Fruit fly (Drosophila melanogaster) whole organism, embryonic: Measurements from ENCODE around the gene spn-B.

Experiments
- Asciz ChIP-seq: fragments of 200-800 bp; sonication (Bioruptor generic); optimal IDR thresholded peaks from 2 replicates; lab custom pipeline; 2017; ENCODE audit warnings: missing biosample characterization, mild to moderate bottlenecking, missing genetic modification characterization, missing genetic modification reagents
- Blimp-1 ChIP-seq: fragments of 200-800 bp; sonication (Bioruptor generic); optimal IDR thresholded peaks from 3 replicates; lab custom pipeline; 2018; ENCODE audit warnings: missing biosample characterization, missing genetic modification characterization, mild to moderate bottlenecking, moderate library complexity, missing genetic modification reagents
- Bteb2 ChIP-seq: fragments of 200-800 bp; sonication (Bioruptor generic); optimal IDR thresholded peaks from 2 replicates; lab custom pipeline; 2016; ENCODE audit warnings: missing biosample characterization, missing genetic modification characterization
- CG1233 ChIP-seq: fragments of 200-800 bp; sonication (Bioruptor generic); optimal IDR thresholded peaks from 4 replicates; lab custom pipeline; 2018; ENCODE audit warnings: missing biosample characterization, mild to moderate bottlenecking, missing genetic modification characterization
- CG12744 ChIP-seq: fragments of 200-800 bp; sonication (Bioruptor generic); optimal IDR thresholded peaks from 2 replicates; lab custom pipeline; 2016; ENCODE audit warnings: missing biosample characterization, missing genetic modification characterization
- CG15696 ChIP-seq: fragments of 200-800 bp; sonication (Bioruptor generic); optimal IDR thresholded peaks from 2 replicates; lab custom pipeline; 2019; ENCODE audit warnings: missing biosample characterization, mild to moderate bottlenecking, missing genetic modification characterization, moderate library complexity
- CG18764 ChIP-seq: fragments of 200-800 bp; sonication (Bioruptor generic); optimal IDR thresholded peaks from 3 replicates; lab custom pipeline; 2016; ENCODE audit warnings: missing biosample characterization, missing genetic modification characterization
- CG2678 ChIP-seq: fragments of 200-800 bp; sonication (Bioruptor generic); optimal IDR thresholded peaks from 3 replicates; lab custom pipeline; 2019; ENCODE audit warnings: missing biosample characterization, mild to moderate bottlenecking, missing genetic modification characterization, moderate library complexity
- CG2712 ChIP-seq: fragments of 200-800 bp; optimal IDR thresholded peaks from 3 replicates; lab custom pipeline; 2019; ENCODE audit warnings: missing biosample characterization, mild to moderate bottlenecking, missing genetic modification characterization, moderate library complexity
- CG4617 ChIP-seq: fragments of 200-800 bp; sonication (Bioruptor generic); optimal IDR thresholded peaks from 3 replicates; lab custom pipeline; 2016; ENCODE audit warnings: missing biosample characterization, missing genetic modification characterization, borderline replicate concordance
- CG4820 ChIP-seq: fragments of 200-800 bp; sonication (Bioruptor generic); optimal IDR thresholded peaks from 3 replicates; lab custom pipeline; 2016; ENCODE audit warnings: missing biosample characterization, missing genetic modification characterization
- CG7271 ChIP-seq: fragments of 200-800 bp; sonication (Bioruptor generic); optimal IDR thresholded peaks from 2 replicates; lab custom pipeline; 2018; ENCODE audit warnings: missing biosample characterization, mild to moderate bottlenecking, missing genetic modification characterization, moderate library complexity
- CG7928 ChIP-seq: fragments of 200-800 bp; sonication (Bioruptor generic); optimal IDR thresholded peaks from 2 replicates; lab custom pipeline; 2017; ENCODE audit warnings: missing biosample characterization, mild to moderate bottlenecking, missing genetic modification characterization
- CG8089 ChIP-seq: fragments of 200-800 bp; sonication (Bioruptor generic); optimal IDR thresholded peaks from 3 replicates; lab custom pipeline; 2016; ENCODE audit warnings: missing biosample characterization, missing genetic modification characterization
- CG9797 ChIP-seq: fragments of 200-800 bp; sonication (Bioruptor generic); optimal IDR thresholded peaks from 3 replicates; lab custom pipeline; 2018; ENCODE audit warnings: missing biosample characterization, mild to moderate bottlenecking, missing genetic modification characterization
- CTCF ChIP-seq: fragments of 200-800 bp; sonication (Bioruptor generic); optimal IDR thresholded peaks from 2 replicates; lab custom pipeline; 2017; ENCODE audit warnings: missing biosample characterization, mild to moderate bottlenecking, missing genetic modification characterization, moderate library complexity
- Camta ChIP-seq: fragments of 200-800 bp; sonication (Bioruptor generic); optimal IDR thresholded peaks from 2 replicates; lab custom pipeline; 2016; ENCODE audit warnings: missing biosample characterization, missing genetic modification characterization
- Fer1 ChIP-seq: fragments of 200-800 bp; sonication (Bioruptor generic); optimal IDR thresholded peaks from 2 replicates; lab custom pipeline; 2017; ENCODE audit warnings: missing biosample characterization, mild to moderate bottlenecking, missing genetic modification characterization
- HLH3B ChIP-seq: fragments of 200-800 bp; sonication (Bioruptor generic); IDR thresholded peaks from 2 replicates; pipeline ENCODE4 v1.3.6; 2022; ENCODE audit warnings: missing biosample characterization, missing genetic modification characterization
- HmgD ChIP-seq: fragments of 200-800 bp; sonication (Bioruptor generic); optimal IDR thresholded peaks from 3 replicates; lab custom pipeline; 2016; ENCODE audit warnings: missing biosample characterization, missing genetic modification characterization
- Hr39 ChIP-seq: fragments of >200 bp; optimal IDR thresholded peaks from 2 replicates; lab custom pipeline; 2017
- Myb ChIP-seq: fragments of 200-800 bp; sonication (Bioruptor generic); optimal IDR thresholded peaks from 2 replicates; lab custom pipeline; 2016; ENCODE audit warnings: missing biosample characterization, missing genetic modification characterization
- Tbp ChIP-seq: fragments of >200 bp; optimal IDR thresholded peaks from 2 replicates; lab custom pipeline; 2018; ENCODE audit warnings: missing biosample characterization, missing genetic modification characterization
- ap ChIP-seq: fragments of 200-800 bp; sonication (Bioruptor generic); IDR thresholded peaks from 2 replicates; pipeline ENCODE4 v1.3.6; 2022; ENCODE audit warnings: missing biosample characterization, missing genetic modification characterization
- ara ChIP-seq: fragments of 200-800 bp; sonication (Bioruptor generic); IDR thresholded peaks from 2 replicates; pipeline ENCODE4 v1.3.6; 2022; ENCODE audit warnings: missing biosample characterization, missing genetic modification characterization
- cg ChIP-seq: fragments of 200-800 bp; sonication (Bioruptor generic); optimal IDR thresholded peaks from 3 replicates; lab custom pipeline; 2019; ENCODE audit warnings: missing biosample characterization, mild to moderate bottlenecking, missing genetic modification characterization, moderate library complexity
- danr ChIP-seq: fragments of 200-800 bp; sonication (Bioruptor generic); IDR thresholded peaks from 2 replicates; pipeline ENCODE4 v1.3.6; 2022; ENCODE audit warnings: missing biosample characterization, missing genetic modification characterization
- dm ChIP-seq: fragments of 200-800 bp; sonication (Bioruptor generic); optimal IDR thresholded peaks from 3 replicates; lab custom pipeline; 2016; ENCODE audit warnings: missing biosample characterization, missing genetic modification characterization
- dmrt99B ChIP-seq: fragments of 200-800 bp; sonication (Bioruptor generic); optimal IDR thresholded peaks from 2 replicates; lab custom pipeline; 2018; ENCODE audit warnings: missing biosample characterization, mild to moderate bottlenecking, missing genetic modification characterization, moderate library complexity
- dysf ChIP-seq: fragments of 200-800 bp; sonication (Bioruptor generic); IDR thresholded peaks from 3 replicates; pipeline ENCODE4 v1.3.6; 2022; ENCODE audit warnings: missing biosample characterization, missing genetic modification characterization
- esg ChIP-seq: fragments of 200-800 bp; sonication (Bioruptor generic); conservative IDR thresholded peaks from 2 replicates; pipeline ENCODE4 v1.3.6; 2022; ENCODE audit warnings: missing biosample characterization, missing genetic modification characterization
- ewg ChIP-seq: fragments of 200-800 bp; sonication (Bioruptor generic); optimal IDR thresholded peaks from 3 replicates; lab custom pipeline; 2017; ENCODE audit warnings: mild to moderate bottlenecking, missing biosample characterization, missing genetic modification reagents, missing genetic modification characterization
- exex ChIP-seq: fragments of 200-800 bp; sonication (Bioruptor generic); optimal IDR thresholded peaks from 4 replicates; lab custom pipeline; 2018; ENCODE audit warnings: missing biosample characterization, mild to moderate bottlenecking, missing genetic modification characterization, moderate library complexity
- fd3F ChIP-seq: fragments of 200-800 bp; sonication (Bioruptor generic); optimal IDR thresholded peaks from 2 replicates; lab custom pipeline; 2018; ENCODE audit warnings: missing biosample characterization, mild to moderate bottlenecking, missing genetic modification characterization, moderate library complexity
- fd64A ChIP-seq: fragments of 200-800 bp; sonication (Bioruptor generic); optimal IDR thresholded peaks from 3 replicates; lab custom pipeline; 2018; ENCODE audit warnings: missing biosample characterization, mild to moderate bottlenecking, missing genetic modification characterization
- hth ChIP-seq: fragments of >200 bp; optimal IDR thresholded peaks from 2 replicates; lab custom pipeline; 2017; ENCODE audit warnings: inconsistent platforms
- inv ChIP-seq: fragments of 200-800 bp; sonication (Bioruptor generic); IDR thresholded peaks from 2 replicates; pipeline ENCODE4 v1.3.6; 2022; ENCODE audit warnings: missing biosample characterization, missing genetic modification characterization; ENCODE audit not compliant: partially characterized antibody
- jumu ChIP-seq: fragments of 200-800 bp; sonication (Bioruptor generic); optimal IDR thresholded peaks from 3 replicates; lab custom pipeline; 2016; ENCODE audit warnings: missing biosample characterization, missing genetic modification characterization
- kay ChIP-seq: fragments of 200-800 bp; sonication (Bioruptor generic); optimal IDR thresholded peaks from 2 replicates; lab custom pipeline; 2016; ENCODE audit warnings: missing biosample characterization, missing genetic modification characterization
- klu ChIP-seq: fragments of 200-800 bp; sonication (Bioruptor generic); IDR thresholded peaks from 2 replicates; pipeline ENCODE4 v1.3.6; 2022; ENCODE audit warnings: missing biosample characterization, missing genetic modification characterization
- lbe ChIP-seq: fragments of 200-800 bp; sonication (Bioruptor generic); optimal IDR thresholded peaks from 2 replicates; lab custom pipeline; 2016; ENCODE audit warnings: missing biosample characterization, mild to moderate bottlenecking, missing genetic modification characterization
- odd ChIP-seq: fragments of 200-800 bp; sonication (Bioruptor generic); optimal IDR thresholded peaks from 2 replicates; lab custom pipeline; 2017; ENCODE audit warnings: missing biosample characterization, mild to moderate bottlenecking, missing genetic modification characterization
- sisA ChIP-seq: fragments of 200-800 bp; sonication (Bioruptor generic); IDR thresholded peaks from 2 replicates; pipeline ENCODE4 v1.3.6; 2022; ENCODE audit warnings: missing biosample characterization, missing genetic modification characterization
- tna ChIP-seq: fragments of 200-800 bp; sonication (Bioruptor generic); IDR thresholded peaks from 2 replicates; pipeline ENCODE4 v1.3.6; 2022; ENCODE audit warnings: missing biosample characterization, missing genetic modification characterization; ENCODE audit not compliant: partially characterized antibody
- toy ChIP-seq: fragments of 200-800 bp; sonication (Bioruptor generic); IDR thresholded peaks from 2 replicates; pipeline ENCODE4 v1.3.6; 2022; ENCODE audit warnings: missing biosample characterization, missing genetic modification characterization
- trh ChIP-seq: fragments of 200-800 bp; sonication (Bioruptor generic); optimal IDR thresholded peaks from 2 replicates; lab custom pipeline; 2016; ENCODE audit warnings: missing biosample characterization, missing genetic modification characterization
- unpg ChIP-seq: fragments of 200-800 bp; sonication (Bioruptor generic); optimal IDR thresholded peaks from 3 replicates; lab custom pipeline; 2018; ENCODE audit warnings: missing biosample characterization, mild to moderate bottlenecking, missing genetic modification characterization, moderate library complexity

spn-B gene

dm6 chr3R:14285059-14285953 lies 42.5 kb upstream of the spn-B start (continued):
- TF ChIP-seq exex: peak; percentile 77

DNA sequence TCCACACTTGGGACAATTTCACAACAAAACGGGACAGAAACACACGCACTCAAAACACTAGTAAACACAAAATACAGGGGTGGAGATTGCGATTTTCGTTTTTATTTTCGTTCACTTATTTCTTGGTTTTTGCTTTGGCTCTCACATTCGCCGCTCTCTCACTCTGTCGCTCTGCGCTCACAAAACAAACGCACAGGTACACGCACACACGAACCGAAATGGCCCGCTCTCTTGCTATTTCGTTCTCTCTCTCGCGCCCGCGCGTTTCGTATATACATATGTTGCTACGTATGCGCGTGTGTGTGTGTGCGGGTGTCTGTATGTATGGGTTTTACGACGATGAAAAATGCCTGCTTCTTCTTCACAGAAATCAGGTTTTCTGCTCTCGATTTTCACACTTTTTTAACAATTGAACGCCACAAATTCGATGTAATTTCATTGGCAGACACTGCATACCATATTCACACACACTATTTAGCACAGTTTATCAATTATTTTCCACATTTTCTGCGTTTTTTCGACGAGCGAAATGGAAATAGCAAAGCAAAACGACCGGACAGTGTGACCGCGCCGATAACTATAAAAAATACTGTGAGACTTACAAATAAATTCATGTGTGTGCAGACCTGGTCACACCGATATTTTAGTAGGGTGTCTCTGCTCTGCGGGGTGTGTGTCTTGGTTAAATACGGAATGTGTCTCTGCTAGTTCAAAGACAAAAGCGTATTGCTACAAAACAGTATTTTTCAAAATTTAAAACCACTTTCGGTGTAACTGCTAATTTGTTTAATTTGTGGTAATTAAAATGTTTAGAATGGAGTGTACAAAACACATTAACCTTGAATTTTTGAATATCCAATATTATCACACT lies 41.3 kb upstream of the spn-B start, which contains the start of gene trx:
Gene trx (minus strand): TSS at position 584 of the 871 bp plus-strand sequence.
- TF ChIP-seq CG12744 (GFP tag; lab: Kevin White, UChicago): peak; percentile 7
- TF ChIP-seq klu (GFP tag; lab: Robert Waterston, UW): no peak
- TF ChIP-seq Hr39 (lab: Kevin White, UChicago): no peak
- no peak for TF ChIP-seq dm (GFP tag; lab: Kevin White, UChicago)
- peak; percentile 9 for TF ChIP-seq CG7928 (GFP tag; lab: Kevin White, UChicago)
- TF ChIP-seq CG4820 (GFP tag; lab: Kevin White, UChicago): no peak
- peak; percentile 10 for TF ChIP-seq Fer1 (GFP tag; lab: Kevin White, UChicago)
- no peak for TF ChIP-seq CG1233
- TF ChIP-seq danr (GFP tag; lab: Robert Waterston, UW): no peak
- TF ChIP-seq jumu: peak; percentile 29
- peak; percentile 78 for TF ChIP-seq lbe
- TF ChIP-seq dysf (GFP tag; lab: Robert Waterston, UW): no peak
- peak; percentile 28 for TF ChIP-seq CG7271 (tag; lab: Kevin White, UChicago)
- no peak for TF ChIP-seq kay
- TF ChIP-seq Myb (GFP tag; lab: Kevin White, UChicago): peak; percentile 100
- no peak for TF ChIP-seq CG18764
- TF ChIP-seq Bteb2 (GFP tag; lab: Kevin White, UChicago): no peak
- TF ChIP-seq esg: no peak
- peak; percentile 59 for TF ChIP-seq ewg (GFP tag; lab: Kevin White, UChicago)
- TF ChIP-seq Tbp: no peak
- no peak for TF ChIP-seq sisA
- TF ChIP-seq ap: no peak
- TF ChIP-seq dmrt99B (tag; lab: Kevin White, UChicago): no peak
- TF ChIP-seq Blimp-1 (GFP tag; lab: Kevin White, UChicago): peak; percentile 43
- no peak for TF ChIP-seq odd (GFP tag; lab: Kevin White, UChicago)
- TF ChIP-seq HmgD (GFP tag; lab: Kevin White, UChicago): peak; percentile 69
- TF ChIP-seq fd3F (GFP tag; lab: Kevin White, UChicago): no peak
- TF ChIP-seq Camta (GFP tag; lab: Kevin White, UChicago): no peak
- no peak for TF ChIP-seq Asciz (GFP tag; lab: Kevin White, UChicago)
- no peak for TF ChIP-seq hth
- no peak for TF ChIP-seq HLH3B (GFP tag; lab: Robert Waterston, UW)
- no peak for TF ChIP-seq ara (GFP tag; lab: Robert Waterston, UW)
- TF ChIP-seq fd64A (GFP tag; lab: Kevin White, UChicago): no peak
- TF ChIP-seq CG2678 (tag; lab: Kevin White, UChicago): no peak
- TF ChIP-seq CG9797 (GFP tag; lab: Kevin White, UChicago): peak; percentile 99
- TF ChIP-seq CG8089 (GFP tag; lab: Kevin White, UChicago): no peak
- TF ChIP-seq CG4617 (GFP tag; lab: Kevin White, UChicago): peak; percentile 95
- peak; percentile 100 for TF ChIP-seq cg (GFP tag; lab: Kevin White, UChicago)
- TF ChIP-seq unpg: no peak
- no peak for TF ChIP-seq inv (GFP tag; lab: Robert Waterston, UW)
- TF ChIP-seq CG2712 (tag; lab: Kevin White, UChicago): peak; percentile 59
- TF ChIP-seq CG15696 (tag; lab: Kevin White, UChicago): peak; percentile 5
- TF ChIP-seq CTCF: peak; percentile 71
- no peak for TF ChIP-seq trh
- TF ChIP-seq tna: no peak
- TF ChIP-seq toy: no peak
